Fruit fly (Drosophila melanogaster) whole organism, embryonic: ENCODE results near the gene CG14017.

Source experiments
- Aef1 ChIP-seq: fragments of 200-800 bp; sonication (Bioruptor generic); IDR thresholded peaks from 3 replicates; pipeline ENCODE4 v1.3.6; 2022; ENCODE audit warnings: missing biosample characterization, missing genetic modification characterization
- CG11456 ChIP-seq: fragments of 200-800 bp; sonication (Bioruptor generic); IDR thresholded peaks from 3 replicates; pipeline ENCODE4 v1.3.6; 2022; ENCODE audit warnings: missing biosample characterization, missing genetic modification characterization
- CG12769 ChIP-seq: fragments of 200-800 bp; sonication (Bioruptor generic); optimal IDR thresholded peaks from 2 replicates; lab custom pipeline; 2019; ENCODE audit warnings: missing biosample characterization, mild to moderate bottlenecking, missing genetic modification characterization, moderate library complexity
- CG15601 ChIP-seq: fragments of 200-800 bp; sonication (Bioruptor generic); optimal IDR thresholded peaks from 3 replicates; lab custom pipeline; 2019; ENCODE audit warnings: missing biosample characterization, mild to moderate bottlenecking, missing genetic modification characterization, moderate library complexity
- CG15696 ChIP-seq: fragments of 200-800 bp; sonication (Bioruptor generic); optimal IDR thresholded peaks from 2 replicates; lab custom pipeline; 2019; ENCODE audit warnings: missing biosample characterization, mild to moderate bottlenecking, missing genetic modification characterization, moderate library complexity
- CG16813 ChIP-seq: fragments of 200-800 bp; sonication (Bioruptor generic); IDR thresholded peaks from 3 replicates; pipeline ENCODE4 v1.3.6; 2022; ENCODE audit warnings: missing biosample characterization, missing genetic modification characterization; ENCODE audit not compliant: partially characterized antibody
- CG1832 ChIP-seq: fragments of 200-800 bp; sonication (Bioruptor generic); optimal IDR thresholded peaks from 2 replicates; lab custom pipeline; 2017; ENCODE audit warnings: missing biosample characterization, mild to moderate bottlenecking, missing genetic modification characterization, inconsistent platforms
- CG2678 ChIP-seq: fragments of 200-800 bp; sonication (Bioruptor generic); optimal IDR thresholded peaks from 3 replicates; lab custom pipeline; 2019; ENCODE audit warnings: missing biosample characterization, mild to moderate bottlenecking, missing genetic modification characterization, moderate library complexity
- CG3065 ChIP-seq: fragments of 200-800 bp; sonication (Bioruptor generic); optimal IDR thresholded peaks from 2 replicates; lab custom pipeline; 2016; ENCODE audit warnings: missing biosample characterization, missing genetic modification characterization
- CG31388 ChIP-seq: fragments of 200-800 bp; sonication (Bioruptor generic); optimal IDR thresholded peaks from 2 replicates; lab custom pipeline; 2016; ENCODE audit warnings: missing biosample characterization, missing genetic modification characterization
- CG31441 ChIP-seq: fragments of 200-800 bp; sonication (Bioruptor generic); IDR thresholded peaks from 2 replicates; pipeline ENCODE4 v1.3.6; 2022; ENCODE audit warnings: missing biosample characterization, missing genetic modification characterization
- CG32532 ChIP-seq: fragments of 200-800 bp; sonication (Bioruptor generic); IDR thresholded peaks from 2 replicates; pipeline ENCODE4 v1.3.6; 2022; ENCODE audit warnings: missing biosample characterization, missing genetic modification characterization
- CG4404 ChIP-seq: fragments of 200-800 bp; sonication (Bioruptor generic); IDR thresholded peaks from 2 replicates; pipeline ENCODE4 v1.3.6; 2022; ENCODE audit warnings: missing biosample characterization, missing genetic modification characterization
- CG4707 ChIP-seq: fragments of 200-800 bp; sonication (Bioruptor generic); optimal IDR thresholded peaks from 2 replicates; lab custom pipeline; 2018; ENCODE audit warnings: missing biosample characterization, mild to moderate bottlenecking, missing genetic modification characterization, moderate library complexity
- CG6813 ChIP-seq: fragments of 200-800 bp; sonication (Bioruptor generic); optimal IDR thresholded peaks from 2 replicates; lab custom pipeline; 2017; ENCODE audit warnings: missing biosample characterization, missing genetic modification characterization, mild to moderate bottlenecking, moderate library complexity, missing genetic modification reagents
- CG9727 ChIP-seq: fragments of 200-800 bp; sonication (Bioruptor generic); optimal IDR thresholded peaks from 3 replicates; lab custom pipeline; 2017; ENCODE audit warnings: missing biosample characterization, mild to moderate bottlenecking, missing genetic modification characterization
- Camta ChIP-seq: fragments of 200-800 bp; sonication (Bioruptor generic); optimal IDR thresholded peaks from 2 replicates; lab custom pipeline; 2016; ENCODE audit warnings: missing biosample characterization, missing genetic modification characterization
- D19A ChIP-seq: fragments of 200-800 bp; optimal IDR thresholded peaks from 3 replicates; lab custom pipeline; 2019; ENCODE audit warnings: missing biosample characterization, mild to moderate bottlenecking, missing genetic modification characterization, moderate library complexity
- Doc2 ChIP-seq: fragments of 200-800 bp; sonication (Bioruptor generic); IDR thresholded peaks from 2 replicates; pipeline ENCODE4 v1.3.6; 2022; ENCODE audit warnings: missing biosample characterization, missing genetic modification characterization
- Doc3 ChIP-seq: fragments of 200-800 bp; sonication (Bioruptor generic); IDR thresholded peaks from 3 replicates; pipeline ENCODE4 v1.3.6; 2022; ENCODE audit warnings: missing biosample characterization, missing genetic modification characterization; ENCODE audit not compliant: partially characterized antibody
- Dref ChIP-seq: fragments of 200-800 bp; sonication (Bioruptor generic); IDR thresholded peaks from 2 replicates; pipeline ENCODE4 v1.3.6; 2022; ENCODE audit warnings: missing biosample characterization, missing genetic modification characterization
- Drgx ChIP-seq: fragments of 200-800 bp; sonication (Bioruptor generic); IDR thresholded peaks from 2 replicates; pipeline ENCODE4 v1.3.6; 2022; ENCODE audit warnings: missing biosample characterization, missing genetic modification characterization
- Hand ChIP-seq: fragments of 200-800 bp; sonication (Bioruptor generic); optimal IDR thresholded peaks from 2 replicates; lab custom pipeline; 2017; ENCODE audit warnings: mild to moderate bottlenecking, missing biosample characterization, missing genetic modification reagents, missing genetic modification characterization
- Hr78 ChIP-seq, 2 experiments: fragments of 200-800 bp in 1 of 2; fragments of >200 bp in 1 of 2; sonication (Bioruptor generic) in 1 of 2; optimal IDR thresholded peaks; 2 replicates each; lab custom pipeline; 2017 to 2019; ENCODE audit warnings: missing biosample characterization in 2 of 2, missing genetic modification characterization in 2 of 2, mild to moderate bottlenecking in 1 of 2, moderate library complexity in 1 of 2
- Lhr ChIP-seq: fragments of 200-800 bp; sonication (Bioruptor generic); optimal IDR thresholded peaks from 3 replicates; lab custom pipeline; 2017; ENCODE audit warnings: mild to moderate bottlenecking, missing biosample characterization, missing genetic modification reagents, missing genetic modification characterization
- Med ChIP-seq: fragments of 200-800 bp; sonication (Bioruptor generic); peaks from one replicate; lab custom pipeline; 2016; ENCODE audit warnings: missing biosample characterization, missing genetic modification characterization, mild to moderate bottlenecking, inconsistent platforms, moderate library complexity
- Mes4 ChIP-seq: fragments of 200-800 bp; sonication (Bioruptor generic); optimal IDR thresholded peaks from 2 replicates; lab custom pipeline; 2016; ENCODE audit warnings: missing biosample characterization, missing genetic modification characterization
- NfI ChIP-seq: fragments of 200-800 bp; sonication (Bioruptor generic); optimal IDR thresholded peaks from 3 replicates; lab custom pipeline; 2018; ENCODE audit warnings: missing biosample characterization, mild to moderate bottlenecking, missing genetic modification characterization, moderate library complexity
- Optix ChIP-seq: fragments of 200-800 bp; sonication (Bioruptor generic); IDR thresholded peaks from 3 replicates; pipeline ENCODE4 v1.3.6; 2022; ENCODE audit warnings: missing biosample characterization, missing genetic modification characterization
- Ptx1 ChIP-seq: fragments of 200-800 bp; sonication (Bioruptor generic); IDR thresholded peaks from 2 replicates; pipeline ENCODE4 v1.3.6; 2022; ENCODE audit warnings: missing biosample characterization, missing genetic modification characterization
- Rx ChIP-seq: fragments of 200-800 bp; sonication (Bioruptor generic); IDR thresholded peaks from 2 replicates; pipeline ENCODE4 v1.3.6; 2022; ENCODE audit warnings: missing biosample characterization, missing genetic modification characterization
- Sox102F ChIP-seq: fragments of 200-800 bp; sonication (Bioruptor generic); optimal IDR thresholded peaks from 2 replicates; lab custom pipeline; 2018; ENCODE audit warnings: missing biosample characterization, mild to moderate bottlenecking, missing genetic modification characterization, moderate library complexity
- Stat92E ChIP-seq, 3 experiments: fragments of >200 bp in 2 of 3; fragments of 200-800 bp in 1 of 3; sonication (Bioruptor generic) in 1 of 3; optimal IDR thresholded peaks; 2 replicates each; lab custom pipeline; 2017 to 2019; ENCODE audit warnings: missing biosample characterization in 3 of 3, missing genetic modification characterization in 3 of 3, mild to moderate bottlenecking in 1 of 3, moderate library complexity in 1 of 3
- Tbp ChIP-seq: fragments of >200 bp; optimal IDR thresholded peaks from 2 replicates; lab custom pipeline; 2018; ENCODE audit warnings: missing biosample characterization, missing genetic modification characterization
- Trl ChIP-seq, 3 experiments: fragments of >200 bp in 2 of 3; fragments of 200-800 bp in 1 of 3; sonication (Bioruptor generic) in 1 of 3; optimal IDR thresholded peaks; 2 replicates in 1 of 3; 3 replicates in 2 of 3; lab custom pipeline; 2016 to 2017; ENCODE audit warnings: missing biosample characterization in 1 of 3, missing genetic modification characterization in 1 of 3
- Xrp1 ChIP-seq: fragments of 200-800 bp; sonication (Bioruptor generic); IDR thresholded peaks from 2 replicates; pipeline ENCODE4 v1.3.6; 2022; ENCODE audit warnings: missing biosample characterization, missing genetic modification characterization
- dati ChIP-seq: fragments of 200-800 bp; sonication (Bioruptor generic); IDR thresholded peaks from 2 replicates; pipeline ENCODE4 v1.3.6; 2022; ENCODE audit warnings: missing biosample characterization, missing genetic modification characterization
- dpn ChIP-seq, 2 experiments: fragments of 200-800 bp; sonication (Bioruptor generic); optimal IDR thresholded peaks; 3 replicates each; lab custom pipeline; 2016; ENCODE audit warnings: missing biosample characterization in 2 of 2, missing genetic modification characterization in 2 of 2
- emc ChIP-seq: fragments of 200-800 bp; sonication (Bioruptor generic); optimal IDR thresholded peaks from 2 replicates; lab custom pipeline; 2016; ENCODE audit warnings: missing biosample characterization, missing genetic modification characterization
- grau ChIP-seq: fragments of 200-800 bp; optimal IDR thresholded peaks from 3 replicates; lab custom pipeline; 2019; ENCODE audit warnings: missing biosample characterization, mild to moderate bottlenecking, missing genetic modification characterization, moderate library complexity
- gsb ChIP-seq: fragments of 200-800 bp; sonication (Bioruptor generic); IDR thresholded peaks from 2 replicates; pipeline ENCODE4 v1.3.6; 2022; ENCODE audit warnings: missing biosample characterization, missing genetic modification characterization
- phol ChIP-seq: fragments of 200-800 bp; sonication (Bioruptor generic); optimal IDR thresholded peaks from 3 replicates; lab custom pipeline; 2018; ENCODE audit warnings: missing biosample characterization, mild to moderate bottlenecking, missing genetic modification characterization, moderate library complexity
- pita ChIP-seq: fragments of 200-800 bp; sonication (Bioruptor generic); optimal IDR thresholded peaks from 2 replicates; lab custom pipeline; 2017; ENCODE audit warnings: missing biosample characterization, mild to moderate bottlenecking, missing genetic modification characterization
- ranshi ChIP-seq: fragments of 200-800 bp; sonication (Bioruptor generic); IDR thresholded peaks from 2 replicates; pipeline ENCODE4 v1.3.6; 2022; ENCODE audit warnings: missing biosample characterization, missing genetic modification characterization
- sd ChIP-seq: fragments of 200-800 bp; sonication (Bioruptor generic); optimal IDR thresholded peaks from 3 replicates; lab custom pipeline; 2018; ENCODE audit warnings: missing biosample characterization, mild to moderate bottlenecking, missing genetic modification characterization, moderate library complexity
- ttk ChIP-seq: fragments of 200-800 bp; sonication (Bioruptor generic); IDR thresholded peaks from 2 replicates; pipeline ENCODE4 v2.1.2; 2022; ENCODE audit warnings: missing biosample characterization, missing genetic modification characterization
- unpg ChIP-seq: fragments of 200-800 bp; sonication (Bioruptor generic); optimal IDR thresholded peaks from 3 replicates; lab custom pipeline; 2018; ENCODE audit warnings: missing biosample characterization, mild to moderate bottlenecking, missing genetic modification characterization, moderate library complexity
- z ChIP-seq: fragments of 200-800 bp; sonication (Bioruptor generic); IDR thresholded peaks from 3 replicates; pipeline ENCODE4 v1.3.6; 2022; ENCODE audit warnings: missing biosample characterization, missing genetic modification characterization

The CG14017 gene

dm6 chr2L:5558809-5559392 lies 5.2 kb downstream of the CG14017 start, which contains the start of gene GluRIIB (continued):
- TF ChIP-seq pita (GFP tag; lab: Kevin White, UChicago) (no peak), Trl (optimal IDR thresholded peaks at IDR 0.05; lab: Kevin White, UChicago) (peak; percentile 3 to 5), Trl (GFP tag; optimal IDR thresholded peaks at IDR 0.05; lab: Kevin White, UChicago) (no peak), CG15696 (tag; lab: Kevin White, UChicago) (no peak), dati (GFP tag; lab: Robert Waterston, UW) (no peak), dpn (GFP tag; optimal IDR thresholded peaks at IDR 0.05; lab: Kevin White, UChicago) (no peak), NfI (no peak), Doc2 (GFP tag; lab: Robert Waterston, UW) (no peak), Doc3 (GFP tag; lab: Robert Waterston, UW) (no peak), Med (GFP tag; lab: Kevin White, UChicago) (peak; percentile 43), CG12769 (tag; lab: Kevin White, UChicago) (peak; percentile 2), CG31441 (GFP tag; lab: Robert Waterston, UW) (peak; percentile 4; the same call in 1 of the 2 replicates), D19A (tag; lab: Kevin White, UChicago) (peak; percentile 94), Aef1 (GFP tag; lab: Robert Waterston, UW) (no peak), grau (tag; lab: Kevin White, UChicago) (peak; percentile 40), CG15601 (tag; lab: Kevin White, UChicago) (no peak), Lhr (GFP tag; lab: Kevin White, UChicago) (no peak)

dm6 chr2L:5567103-5567502 lies 13.4 kb downstream of the CG14017 start:
- TF ChIP-seq Hr78 (GFP tag; optimal IDR thresholded peaks at IDR 0.05; lab: Kevin White, UChicago) (no peak), Ptx1 (GFP tag; lab: Robert Waterston, UW) (peak; percentile 59; the same call in 1 of the 2 replicates), gsb (GFP tag; lab: Robert Waterston, UW) (no peak), Tbp (no peak), CG16813 (GFP tag; lab: Robert Waterston, UW) (no peak), sd (tag; lab: Kevin White, UChicago) (no peak), CG32532 (GFP tag; lab: Robert Waterston, UW) (no peak), unpg (GFP tag; lab: Kevin White, UChicago) (peak; percentile 30), Dref (no peak), Drgx (peak; percentile 86), ttk (GFP tag; lab: Robert Waterston, UW) (peak; percentile 44; the same call in 1 of the 2 replicates), ranshi (GFP tag; lab: Robert Waterston, UW) (peak; percentile 38; the same call in 1 of the 2 replicates), CG1832 (no peak), CG2678 (tag; lab: Kevin White, UChicago) (peak; percentile 20), phol (tag; lab: Kevin White, UChicago) (peak; percentile 4), Rx (GFP tag; lab: Robert Waterston, UW) (no peak), Camta (GFP tag; lab: Kevin White, UChicago) (no peak), CG6813 (GFP tag; lab: Kevin White, UChicago) (no peak), Sox102F (peak; percentile 36), pita (GFP tag; lab: Kevin White, UChicago) (no peak), CG31388 (no peak), CG9727 (GFP tag; lab: Kevin White, UChicago) (no peak), CG4404 (GFP tag; lab: Robert Waterston, UW) (no peak), CG3065 (no peak), emc (GFP tag; lab: Kevin White, UChicago) (no peak), Hand (GFP tag; lab: Kevin White, UChicago) (no peak), Optix (GFP tag; lab: Robert Waterston, UW) (no peak), Mes4 (no peak), Stat92E (GFP tag; optimal IDR thresholded peaks at IDR 0.05; lab: Kevin White, UChicago) (no peak), CG11456 (0 out of 3 replicates have a peak, but pooled peaks have one; percentile 43), z (GFP tag; lab: Robert Waterston, UW) (0 out of 3 replicates have a peak, but pooled peaks have one; percentile 36), CG4707 (GFP tag; lab: Kevin White, UChicago) (peak; percentile 30), Xrp1 (peak; percentile 64)
